Fruit fly (Drosophila melanogaster): ENCODE data around the gene Spindly.

Gene Spindly

dm6 chr2L:3564556-3564955 lies 34.4 kb upstream of the Spindly start:
- TF ChIP-seq Jra (GFP tag; optimal IDR thresholded peaks at IDR 0.05): no peak
- no peak for TF ChIP-seq Rel (GFP tag; optimal IDR thresholded peaks at IDR 0.05)
- peak; percentile 77 for TF ChIP-seq Rel (tag; optimal IDR thresholded peaks at IDR 0.05)

- TF ChIP-seq Vsx2 (GFP tag; optimal IDR thresholded peaks at IDR 0.05; ENCODE audit: partially characterized antibody) (no peak), Hr78 (GFP tag; optimal IDR thresholded peaks at IDR 0.05) (no peak), jim (GFP tag; optimal IDR thresholded peaks at IDR 0.05) (no peak), GATAd (GFP tag; optimal IDR thresholded peaks at IDR 0.05) (no peak), Mio (GFP tag; optimal IDR thresholded peaks at IDR 0.05) (no peak), Hr83 (GFP tag; optimal IDR thresholded peaks at IDR 0.05; ENCODE audit: poor library complexity, severe bottlenecking) (no peak), fru (GFP tag; optimal IDR thresholded peaks at IDR 0.05) (peak; percentile 52), Myc (optimal IDR thresholded peaks at IDR 0.05) (no peak), psq (GFP tag; optimal IDR thresholded peaks at IDR 0.05) (peak; percentile 36), Dif (GFP tag; optimal IDR thresholded peaks at IDR 0.05; ENCODE audit: partially characterized antibody) (no peak), dl (GFP tag; optimal IDR thresholded peaks at IDR 0.05; ENCODE audit: insufficient read depth in 1 of 2, partially characterized antibody in 2 of 2) (no peak), Hnf4 (GFP tag; optimal IDR thresholded peaks at IDR 0.05) (peak; percentile 8), OdsH (GFP tag; optimal IDR thresholded peaks at IDR 0.05) (no peak), dsf (GFP tag; optimal IDR thresholded peaks at IDR 0.05; ENCODE audit: borderline replicate concordance) (no peak), HLH106 (tag; optimal IDR thresholded peaks at IDR 0.05) (peak; percentile 32), Sp1 (GFP tag; optimal IDR thresholded peaks at IDR 0.05) (peak; percentile 1), sage (GFP tag; optimal IDR thresholded peaks at IDR 0.05) (no peak), woc (GFP tag; optimal IDR thresholded peaks at IDR 0.05) (peak; percentile 25), CG9705 (GFP tag; optimal IDR thresholded peaks at IDR 0.05) (no peak), foxo (GFP tag; optimal IDR thresholded peaks at IDR 0.05) (peak in 1 of 2 experiments; percentile 33), rgr (GFP tag; optimal IDR thresholded peaks at IDR 0.05) (peak; percentile 21), Jra (GFP tag; optimal IDR thresholded peaks at IDR 0.05) (no peak), lola (GFP tag; optimal IDR thresholded peaks at IDR 0.05) (no peak), dmrt93B (GFP tag; optimal IDR thresholded peaks at IDR 0.05) (no peak), br (GFP tag; optimal IDR thresholded peaks at IDR 0.05) (peak; percentile 25), CrebA (GFP tag; optimal IDR thresholded peaks at IDR 0.05; ENCODE audit: borderline replicate concordance) (no peak), sv (GFP tag; optimal IDR thresholded peaks at IDR 0.05) (no peak), h (GFP tag; optimal IDR thresholded peaks at IDR 0.05) (peak; percentile 34), ey (GFP tag; optimal IDR thresholded peaks at IDR 0.05) (peak; percentile 46)
Measured at dm6 chr2L:3562435-3562834, 32.3 kb upstream of the Spindly start.

DNA sequence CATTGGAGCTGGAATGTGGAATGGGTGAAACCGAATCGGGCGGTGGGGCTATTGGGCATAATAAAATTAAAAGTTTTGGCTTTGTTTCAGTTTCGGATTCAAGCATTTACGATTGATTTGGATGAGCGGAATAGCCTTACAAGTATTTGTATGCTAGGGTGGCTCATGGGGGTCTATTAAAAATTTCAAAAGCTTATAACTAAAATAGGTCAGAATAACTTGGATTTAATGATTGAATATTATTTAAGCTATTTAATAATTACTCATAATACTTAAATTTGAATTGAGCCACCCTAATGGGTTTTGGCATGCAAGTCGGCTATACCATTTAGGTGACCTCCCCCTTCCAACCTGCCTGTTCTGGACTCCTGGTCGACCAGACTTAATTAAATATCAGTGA lies 29.5 kb upstream of the Spindly start:
- TF ChIP-seq foxo (GFP tag; optimal IDR thresholded peaks at IDR 0.05): peak in 1 of 2 experiments; percentile 54
- peak; percentile 33 for TF ChIP-seq psq (GFP tag; optimal IDR thresholded peaks at IDR 0.05)
- peak; percentile 46 for TF ChIP-seq Hnf4 (GFP tag; optimal IDR thresholded peaks at IDR 0.05)
- TF ChIP-seq Sp1 (GFP tag; optimal IDR thresholded peaks at IDR 0.05): peak; percentile 49
- no peak for TF ChIP-seq pan (optimal IDR thresholded peaks at IDR 0.05)
- no peak for TF ChIP-seq Abd-B (GFP tag; optimal IDR thresholded peaks at IDR 0.05)
- peak; percentile 53 for TF ChIP-seq rgr (GFP tag; optimal IDR thresholded peaks at IDR 0.05)
- TF ChIP-seq sv (GFP tag; optimal IDR thresholded peaks at IDR 0.05): no peak
- peak; percentile 5 for TF ChIP-seq ey (GFP tag; optimal IDR thresholded peaks at IDR 0.05)
- peak; percentile 68 for TF ChIP-seq OdsH (GFP tag; optimal IDR thresholded peaks at IDR 0.05)
- no peak for TF ChIP-seq Jra (GFP tag; optimal IDR thresholded peaks at IDR 0.05)
- TF ChIP-seq Mio (GFP tag; optimal IDR thresholded peaks at IDR 0.05): no peak
- TF ChIP-seq h (GFP tag; optimal IDR thresholded peaks at IDR 0.05): peak; percentile 23
- TF ChIP-seq fru (GFP tag; optimal IDR thresholded peaks at IDR 0.05): peak; percentile 8
- no peak for TF ChIP-seq CG32264 (GFP tag; optimal IDR thresholded peaks at IDR 0.05)
- TF ChIP-seq Hr83 (GFP tag; optimal IDR thresholded peaks at IDR 0.05; ENCODE audit: poor library complexity, severe bottlenecking): no peak
- TF ChIP-seq br (GFP tag; optimal IDR thresholded peaks at IDR 0.05): peak; percentile 14
- TF ChIP-seq dsf (GFP tag; optimal IDR thresholded peaks at IDR 0.05; ENCODE audit: borderline replicate concordance): no peak
- peak; percentile 31 for TF ChIP-seq HLH106 (tag; optimal IDR thresholded peaks at IDR 0.05)

dm6 chr2L:3558299-3558698 lies 28.2 kb upstream of the Spindly start:
- TF ChIP-seq sage (GFP tag; optimal IDR thresholded peaks at IDR 0.05): no peak
- peak in 1 of 2 experiments; percentile 23 for TF ChIP-seq foxo (GFP tag; optimal IDR thresholded peaks at IDR 0.05)
- TF ChIP-seq fru (GFP tag; optimal IDR thresholded peaks at IDR 0.05): peak; percentile 34
- TF ChIP-seq HLH106 (tag; optimal IDR thresholded peaks at IDR 0.05): peak; percentile 4
- TF ChIP-seq Dfd (GFP tag; optimal IDR thresholded peaks at IDR 0.05): no peak
- TF ChIP-seq h (GFP tag; optimal IDR thresholded peaks at IDR 0.05): peak; percentile 43
- TF ChIP-seq woc (GFP tag; optimal IDR thresholded peaks at IDR 0.05): peak; percentile 35
- peak; percentile 38 for TF ChIP-seq ey (GFP tag; optimal IDR thresholded peaks at IDR 0.05)

Data from whole organism, wandering third instar larva.